Fruit fly (Drosophila melanogaster): Measurements from ENCODE around the gene CG4199.
A peak's percentile ranks its signal among the peaks of the same experiment; 100 is the strongest.

The CG4199 gene

dm6 chrX:2041312-2041918 lies 31.9 kb downstream of the CG4199 start, which contains the start of gene CG4313 (continued):
- TF ChIP-seq crp (GFP tag; optimal IDR thresholded peaks at IDR 0.05) (peak in 1 of 2 experiments; percentile 10), CG3407 (GFP tag; optimal IDR thresholded peaks at IDR 0.05) (peak; percentile 26), Nf-YB (GFP tag; optimal IDR thresholded peaks at IDR 0.05) (peak; percentile 36), CG9727 (GFP tag; optimal IDR thresholded peaks at IDR 0.05) (peak; percentile 70), CG10267 (tag; optimal IDR thresholded peaks at IDR 0.05) (peak; percentile 57), CG2202 (tag; optimal IDR thresholded peaks at IDR 0.05) (no peak), CG10979 (tag; optimal IDR thresholded peaks at IDR 0.05) (peak; percentile 55), CG3065 (GFP tag; optimal IDR thresholded peaks at IDR 0.05) (no peak), psq (GFP tag; optimal IDR thresholded peaks at IDR 0.05) (no peak), tna (GFP tag; IDR thresholded peaks at IDR 0.05; ENCODE audit: partially characterized antibody) (peak; percentile 71; the same call in 1 of the 2 replicates), twi (tag; optimal IDR thresholded peaks at IDR 0.05) (peak; percentile 49), eve (GFP tag; optimal IDR thresholded peaks at IDR 0.05) (no peak), GATAe (GFP tag; conservative IDR thresholded peaks at IDR 0.05) (no peak; the same call in 1 of the 2 replicates), onecut (GFP tag; IDR thresholded peaks at IDR 0.05) (no peak), Neu2 (GFP tag; optimal IDR thresholded peaks at IDR 0.05; ENCODE audit: borderline replicate concordance) (no peak), aop (GFP tag; IDR thresholded peaks at IDR 0.05) (no peak), sim (GFP tag; IDR thresholded peaks at IDR 0.05) (no peak), CG4404 (GFP tag; IDR thresholded peaks at IDR 0.05) (peak; percentile 62), HLH4C (GFP tag; IDR thresholded peaks at IDR 0.05; ENCODE audit: partially characterized antibody) (peak; percentile 82), CG7963 (GFP tag; IDR thresholded peaks at IDR 0.05; ENCODE audit: partially characterized antibody) (peak; percentile 60; the same call in 2 of the 3 replicates), crc (GFP tag; optimal IDR thresholded peaks at IDR 0.05) (peak; percentile 46), CG8944 (GFP tag; optimal IDR thresholded peaks at IDR 0.05) (peak; percentile 60), kay (GFP tag; optimal IDR thresholded peaks at IDR 0.05) (peak; percentile 35), CG7839 (tag; optimal IDR thresholded peaks at IDR 0.05) (peak; percentile 74), CG1233 (GFP tag; optimal IDR thresholded peaks at IDR 0.05) (peak; percentile 70), CG11247 (GFP tag; IDR thresholded peaks at IDR 0.05) (peak; percentile 48; the same call in 1 of the 2 replicates), CG6765 (GFP tag; optimal IDR thresholded peaks at IDR 0.05) (no peak), shn (GFP tag; optimal IDR thresholded peaks at IDR 0.05) (peak; percentile 72), CG32772 (GFP tag; IDR thresholded peaks at IDR 0.05) (peak; percentile 71), luna (GFP tag; optimal IDR thresholded peaks at IDR 0.05) (peak; percentile 44), Usf (GFP tag; optimal IDR thresholded peaks at IDR 0.05) (peak; percentile 29), Med (GFP tag) (peak; percentile 95), Ssrp (tag; optimal IDR thresholded peaks at IDR 0.05) (peak; percentile 53), kah (GFP tag; optimal IDR thresholded peaks at IDR 0.05) (peak; percentile 43), abd-A (tag; optimal IDR thresholded peaks at IDR 0.05) (no peak), CG10209 (GFP tag; optimal IDR thresholded peaks at IDR 0.05) (peak; percentile 67), YL-1 (GFP tag; optimal IDR thresholded peaks at IDR 0.05) (peak; percentile 66), CG3995 (GFP tag; optimal IDR thresholded peaks at IDR 0.05) (peak; percentile 97), CG15696 (tag; optimal IDR thresholded peaks at IDR 0.05) (peak; percentile 72), kni (GFP tag; optimal IDR thresholded peaks at IDR 0.05) (peak; percentile 21), CG2199 (GFP tag; IDR thresholded peaks at IDR 0.05) (no peak), jigr1 (GFP tag; IDR thresholded peaks at IDR 0.05) (no peak), oc (tag; optimal IDR thresholded peaks at IDR 0.05) (no peak), zfh1 (GFP tag; IDR thresholded peaks at IDR 0.05) (peak; percentile 54; the same call in 1 of the 3 replicates), NC2α (GFP tag; optimal IDR thresholded peaks at IDR 0.05) (peak; percentile 1), Tbp (GFP tag; optimal IDR thresholded peaks at IDR 0.05) (no peak), Doc2 (GFP tag; IDR thresholded peaks at IDR 0.05) (no peak), CG17361 (GFP tag; IDR thresholded peaks at IDR 0.05) (peak; percentile 79), CG7271 (tag; optimal IDR thresholded peaks at IDR 0.05) (no peak), ERR (GFP tag; optimal IDR thresholded peaks at IDR 0.05) (peak; percentile 53)

Data from whole organism, embryonic.